Fruit fly (Drosophila melanogaster): ENCODE measurements around the gene axed.

Gene axed

DNA sequence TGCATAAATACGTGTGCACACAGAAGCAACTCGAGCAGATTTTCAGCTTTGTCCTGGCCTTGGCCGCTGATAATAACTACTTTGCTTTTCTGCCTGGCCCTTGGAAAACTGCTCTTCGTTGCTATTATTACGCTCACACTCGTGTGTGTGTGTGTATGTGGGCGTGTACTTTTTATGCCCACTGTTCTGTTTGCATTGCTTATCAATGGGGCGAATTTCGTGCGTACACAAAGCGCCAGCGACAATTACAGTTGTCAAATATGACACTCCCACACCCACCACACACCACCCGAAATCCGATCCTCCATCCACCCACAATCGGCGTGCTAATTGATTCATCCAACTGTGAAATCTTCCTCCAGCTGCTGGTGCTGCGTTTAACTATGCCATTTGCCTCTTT is 3.5 kb downstream of the axed start (continued):
- TF ChIP-seq CG6175 (GFP tag; IDR thresholded peaks at IDR 0.05) (no peak), Nf-YA (GFP tag; IDR thresholded peaks at IDR 0.05) (0 out of 2 replicates have a peak, but pooled peaks have one; percentile 7), CG15011 (GFP tag; optimal IDR thresholded peaks at IDR 0.05) (peak; percentile 9), CG13296 (GFP tag; optimal IDR thresholded peaks at IDR 0.05) (peak; percentile 24), Mad (GFP tag; optimal IDR thresholded peaks at IDR 0.05) (no peak), sob (GFP tag; IDR thresholded peaks at IDR 0.05) (peak; percentile 21; the same call in 1 of the 2 replicates), Dip2 (GFP tag; IDR thresholded peaks at IDR 0.05) (no peak), Rx (GFP tag; IDR thresholded peaks at IDR 0.05) (0 out of 2 replicates have a peak, but pooled peaks have one; percentile 44), CG14441 (GFP tag; IDR thresholded peaks at IDR 0.05) (no peak), CG7987 (GFP tag; optimal IDR thresholded peaks at IDR 0.05) (peak; percentile 45)

DNA sequence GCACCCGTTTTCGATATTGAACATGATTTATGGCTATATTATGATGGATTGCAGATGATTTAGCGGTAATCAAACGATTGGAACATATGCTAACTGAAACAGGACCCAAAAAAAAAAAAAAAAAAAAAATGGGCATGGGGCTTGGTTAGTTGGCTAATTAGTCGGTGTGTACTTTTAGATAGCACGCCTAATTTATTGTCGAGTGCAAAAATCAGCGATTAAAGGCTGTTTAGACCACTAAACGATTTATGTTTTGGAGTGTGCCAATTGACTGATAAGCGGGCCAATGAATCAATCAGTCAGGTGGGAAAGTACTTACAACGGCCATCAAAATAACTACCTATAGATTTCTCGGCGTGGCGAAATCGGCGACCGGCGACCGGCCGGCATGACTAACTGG is 6.1 kb downstream of the axed start:
- TF ChIP-seq CG11560 (tag; IDR thresholded peaks at IDR 0.05), result no peak
- TF ChIP-seq CG18599 (GFP tag; optimal IDR thresholded peaks at IDR 0.05), result peak; percentile 15
- TF ChIP-seq Hey (tag; optimal IDR thresholded peaks at IDR 0.05), result peak; percentile 22
- TF ChIP-seq CG8944 (GFP tag; optimal IDR thresholded peaks at IDR 0.05), result no peak
- no peak for TF ChIP-seq Bteb2 (GFP tag; optimal IDR thresholded peaks at IDR 0.05)
- no peak for TF ChIP-seq Nf-YB (GFP tag; optimal IDR thresholded peaks at IDR 0.05)
- no peak for TF ChIP-seq Hsf (GFP tag; optimal IDR thresholded peaks at IDR 0.05)
- TF ChIP-seq danr (GFP tag; IDR thresholded peaks at IDR 0.05), result no peak
- TF ChIP-seq Vsx1 (GFP tag; optimal IDR thresholded peaks at IDR 0.05), result peak; percentile 59
- TF ChIP-seq CG9817 (tag; optimal IDR thresholded peaks at IDR 0.05), result no peak
- TF ChIP-seq CG8765 (GFP tag; IDR thresholded peaks at IDR 0.05), result no peak
- TF ChIP-seq NfI (GFP tag; optimal IDR thresholded peaks at IDR 0.05), result no peak
- no peak for TF ChIP-seq chn (GFP tag; optimal IDR thresholded peaks at IDR 0.05)
- no peak for TF ChIP-seq CG10654 (GFP tag; optimal IDR thresholded peaks at IDR 0.05)
- TF ChIP-seq gro (GFP tag; optimal IDR thresholded peaks at IDR 0.05), result peak; percentile 53
- TF ChIP-seq disco-r (GFP tag; optimal IDR thresholded peaks at IDR 0.05), result no peak
- TF ChIP-seq exex (tag; optimal IDR thresholded peaks at IDR 0.05), result peak; percentile 96
- peak; percentile 46 for TF ChIP-seq sug (tag; optimal IDR thresholded peaks at IDR 0.05)
- TF ChIP-seq pho (GFP tag; optimal IDR thresholded peaks at IDR 0.05), result no peak
- TF ChIP-seq nau (GFP tag; optimal IDR thresholded peaks at IDR 0.05), result no peak
- no peak for TF ChIP-seq da (GFP tag; optimal IDR thresholded peaks at IDR 0.05)
- TF ChIP-seq lab (GFP tag; optimal IDR thresholded peaks at IDR 0.05), result peak; percentile 67
- no peak for TF ChIP-seq BEAF-32 (GFP tag; optimal IDR thresholded peaks at IDR 0.05)
- TF ChIP-seq ato (GFP tag; IDR thresholded peaks at IDR 0.05; ENCODE audit: partially characterized antibody), result no peak
- no peak for TF ChIP-seq CG6272 (GFP tag; IDR thresholded peaks at IDR 0.05)
- no peak for TF ChIP-seq CG13894 (tag; optimal IDR thresholded peaks at IDR 0.05)
- no peak for TF ChIP-seq CG6683 (GFP tag; optimal IDR thresholded peaks at IDR 0.05)
- TF ChIP-seq CG17361 (GFP tag; IDR thresholded peaks at IDR 0.05), result no peak
- TF ChIP-seq CG9797 (GFP tag; optimal IDR thresholded peaks at IDR 0.05), result no peak
- no peak for TF ChIP-seq pum (GFP tag; optimal IDR thresholded peaks at IDR 0.05)

DNA sequence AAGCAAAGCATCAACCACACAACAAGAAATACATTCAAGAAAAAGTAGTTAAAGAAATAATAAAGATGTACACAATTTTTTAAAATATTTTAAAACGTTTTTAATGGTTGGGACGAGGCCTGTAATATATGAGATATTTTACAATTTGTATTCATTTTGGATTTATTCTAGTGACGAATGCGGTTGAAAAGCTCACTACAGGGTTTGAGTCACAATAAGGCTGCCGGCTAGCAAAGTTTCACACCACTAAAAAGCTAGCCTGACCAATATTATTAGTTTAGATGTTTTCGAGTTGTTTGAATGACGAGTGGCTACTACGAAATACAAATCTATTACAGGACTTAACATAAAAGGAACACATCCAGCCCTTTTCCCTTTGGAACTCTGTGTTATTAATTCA is 9.9 kb downstream of the axed start:
- TF ChIP-seq CG12104 (GFP tag; optimal IDR thresholded peaks at IDR 0.05) (no peak), CTCF (GFP tag; optimal IDR thresholded peaks at IDR 0.05) (peak; percentile 62), stwl (tag; optimal IDR thresholded peaks at IDR 0.05) (peak; percentile 29), CG7839 (tag; optimal IDR thresholded peaks at IDR 0.05) (no peak), CG9932 (GFP tag; IDR thresholded peaks at IDR 0.05) (peak; percentile 12; the same call in 1 of the 2 replicates), Bgb (GFP tag; IDR thresholded peaks at IDR 0.05; ENCODE audit: partially characterized antibody) (peak; percentile 24; the same call in 1 of the 2 replicates), Meics (GFP tag; optimal IDR thresholded peaks at IDR 0.05) (peak; percentile 99), Med (GFP tag) (peak; percentile 37), CG8290 (GFP tag; optimal IDR thresholded peaks at IDR 0.05) (no peak), CG8290 (tag; optimal IDR thresholded peaks at IDR 0.05) (peak in 1 of 2 experiments; percentile 20), pita (GFP tag; optimal IDR thresholded peaks at IDR 0.05) (peak; percentile 24), dmrt99B (tag; optimal IDR thresholded peaks at IDR 0.05) (no peak), HmgZ (tag; optimal IDR thresholded peaks at IDR 0.05) (peak; percentile 17)

Measured in whole organism, embryonic.